Fruit fly (Drosophila melanogaster) S2 (cell line): ENCODE measurements around the gene CG14400.
A peak's percentile ranks its signal among the peaks of the same experiment; 100 is the strongest.

Experiments used
- CG8478 ChIP-seq: fragments of >200 bp; optimal IDR thresholded peaks from 2 replicates; lab custom pipeline; 2018
- CTCF ChIP-seq, 2 experiments: fragments of >200 bp; optimal IDR thresholded peaks; 2 replicates each; lab custom pipeline; 2018

CG14400 gene

DNA sequence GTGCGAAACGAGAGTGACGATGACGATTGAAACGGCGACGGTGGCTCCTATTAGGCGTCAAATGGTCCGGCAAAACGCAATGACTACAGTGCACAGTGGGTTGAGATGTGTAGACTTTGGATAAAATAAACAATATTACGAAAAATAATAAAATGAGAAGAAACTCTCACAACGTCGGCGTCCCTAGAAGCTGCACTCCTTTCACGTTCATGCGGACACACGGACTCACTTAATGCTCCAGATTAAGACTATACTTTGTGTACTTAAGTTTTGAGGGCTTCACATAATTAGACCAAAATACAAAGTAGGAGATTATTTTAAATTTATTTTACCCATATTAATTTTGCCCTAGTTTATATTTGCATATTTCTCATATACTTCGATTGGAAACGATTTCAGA lies 17.7 kb downstream of the CG14400 start:
- no peak for TF ChIP-seq CG8478 (lab: Kevin White, UChicago)
- TF ChIP-seq CTCF (optimal IDR thresholded peaks at IDR 0.05; lab: Kevin White, UChicago) = no peak

- no peak for TF ChIP-seq CG8478 (lab: Kevin White, UChicago)
- no peak for TF ChIP-seq CTCF (optimal IDR thresholded peaks at IDR 0.05; lab: Kevin White, UChicago)
These were observed 19.8 kb downstream of the CG14400 start, which contains the start of gene Spn38F for dm6 chr2L:20837885-20838284. TSS of gene Spn38F (minus strand) at chr2L:20837985.

- TF ChIP-seq CTCF (optimal IDR thresholded peaks at IDR 0.05; lab: Kevin White, UChicago) = peak; percentile 19 to 56
- no peak for TF ChIP-seq CG8478 (lab: Kevin White, UChicago)
These were observed 22.2 kb downstream of the CG14400 start, which contains the start of gene Oseg5 for dm6 chr2L:20835501-20835900. TSS of gene Oseg5 (minus strand) at chr2L:20835840.

dm6 chr2L:20831060-20831459 lies 26.6 kb downstream of the CG14400 start, which contains the start of gene CG31674:
TSS of gene CG31674 (plus strand) at chr2L:20831262.
- TF ChIP-seq CG8478 (lab: Kevin White, UChicago) = no peak
- TF ChIP-seq CTCF (optimal IDR thresholded peaks at IDR 0.05; lab: Kevin White, UChicago) = no peak

DNA sequence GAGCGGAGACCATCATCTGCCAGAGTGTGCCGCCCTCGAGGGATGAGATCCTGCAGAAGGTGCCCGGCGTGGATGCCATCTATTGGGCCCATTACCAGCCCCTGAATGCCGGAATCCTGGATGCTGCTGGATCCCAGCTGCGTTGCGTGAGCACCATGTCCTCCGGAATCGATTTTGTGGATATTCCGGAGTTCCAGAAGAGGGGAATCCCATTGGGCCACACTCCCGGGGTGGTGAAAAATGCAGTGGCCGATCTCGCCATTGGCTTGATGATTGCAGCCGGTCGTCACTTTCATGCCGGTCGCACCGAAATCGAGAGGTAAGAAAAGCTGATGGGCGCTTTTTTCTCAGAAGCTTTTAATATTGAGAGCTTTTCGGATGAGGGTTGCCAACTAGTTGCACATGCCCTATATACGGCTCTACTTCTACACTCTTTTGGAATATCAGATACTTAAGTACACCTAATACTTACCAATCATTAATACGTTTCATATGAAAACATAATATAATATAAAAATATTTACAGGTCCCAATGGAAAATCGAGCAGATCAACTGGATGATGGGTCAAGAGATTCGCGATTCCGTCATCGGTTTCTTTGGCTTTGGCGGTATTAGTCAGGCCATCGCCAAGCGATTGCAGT lies 27.8 kb downstream of the CG14400 start:
- TF ChIP-seq CTCF (optimal IDR thresholded peaks at IDR 0.05; lab: Kevin White, UChicago) = no peak
- TF ChIP-seq CG8478 (lab: Kevin White, UChicago) = no peak

DNA sequence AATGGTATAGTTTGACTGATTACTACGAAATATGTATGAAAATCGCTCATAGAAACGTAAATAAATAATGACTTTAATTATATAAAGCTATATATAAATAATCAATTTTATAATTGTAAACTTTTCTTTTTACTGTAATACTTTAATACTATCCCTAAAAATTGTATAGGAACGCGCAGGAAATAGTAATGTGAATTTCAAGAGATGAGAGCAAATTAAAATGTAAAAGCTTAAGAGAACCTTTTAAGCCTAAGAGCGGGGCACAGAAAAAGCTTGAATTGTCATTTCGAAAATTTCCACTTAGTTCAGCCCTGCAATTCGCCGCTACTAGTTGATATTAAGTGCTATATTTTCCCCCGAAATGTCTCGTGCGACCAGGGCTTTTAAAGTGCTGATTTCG lies 28.4 kb downstream of the CG14400 start, which contains the start of gene CG31673:
TSS of gene CG31673 (plus strand) at position 301 of the 400 bp plus-strand sequence.
- no peak for TF ChIP-seq CTCF (optimal IDR thresholded peaks at IDR 0.05; lab: Kevin White, UChicago)
- no peak for TF ChIP-seq CG8478 (lab: Kevin White, UChicago)

DNA sequence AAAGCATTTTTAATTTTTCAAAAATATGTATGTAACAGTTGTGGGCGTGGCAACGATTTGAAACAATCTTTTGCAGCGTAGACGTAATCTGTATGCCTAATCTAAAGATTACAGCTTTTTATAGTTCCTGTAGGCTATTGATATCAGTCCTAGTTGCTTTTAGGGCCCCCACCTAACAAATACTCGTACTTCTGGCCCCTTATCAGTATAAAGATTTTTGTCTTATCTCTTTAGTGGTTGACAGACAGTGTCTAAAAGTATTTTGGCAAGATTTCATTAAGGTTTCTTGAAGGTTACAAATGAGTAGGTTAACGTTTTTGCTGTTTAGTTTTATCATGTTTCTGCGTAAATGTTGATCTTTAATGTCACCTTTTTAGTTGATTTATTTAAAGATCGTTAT lies 29.0 kb downstream of the CG14400 start:
- TF ChIP-seq CTCF (optimal IDR thresholded peaks at IDR 0.05; lab: Kevin White, UChicago) = no peak
- TF ChIP-seq CG8478 (lab: Kevin White, UChicago) = no peak

- TF ChIP-seq CG8478 (lab: Kevin White, UChicago) = no peak
These were observed 30.6 kb downstream of the CG14400 start for dm6 chr2L:20827045-20827444.

DNA sequence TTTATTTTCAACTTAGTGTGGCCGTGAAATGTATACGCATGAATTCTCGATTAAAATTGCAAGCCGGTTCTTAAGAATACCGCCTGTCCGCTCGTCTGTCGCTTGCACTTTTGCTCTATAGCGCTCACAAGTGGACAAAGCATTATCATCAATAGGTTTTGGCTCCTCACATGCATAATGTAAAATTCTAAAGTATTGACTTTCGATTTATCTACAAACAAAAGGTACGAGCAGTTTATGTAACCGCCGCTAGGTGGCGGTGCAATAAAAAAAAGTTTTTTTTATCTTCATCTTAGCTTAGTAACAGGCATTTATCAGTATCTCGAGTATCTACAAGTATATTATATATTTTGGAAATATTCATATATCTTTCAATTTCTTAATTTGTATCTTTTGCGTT lies 31.5 kb downstream of the CG14400 start:
- TF ChIP-seq CG8478 (lab: Kevin White, UChicago) = no peak
- TF ChIP-seq CTCF (optimal IDR thresholded peaks at IDR 0.05; lab: Kevin White, UChicago) = peak; percentile 77 to 86

- TF ChIP-seq CG8478 (lab: Kevin White, UChicago) (no peak), CTCF (optimal IDR thresholded peaks at IDR 0.05; lab: Kevin White, UChicago) (no peak)
These were observed 32.4 kb downstream of the CG14400 start for dm6 chr2L:20825265-20825664.

DNA sequence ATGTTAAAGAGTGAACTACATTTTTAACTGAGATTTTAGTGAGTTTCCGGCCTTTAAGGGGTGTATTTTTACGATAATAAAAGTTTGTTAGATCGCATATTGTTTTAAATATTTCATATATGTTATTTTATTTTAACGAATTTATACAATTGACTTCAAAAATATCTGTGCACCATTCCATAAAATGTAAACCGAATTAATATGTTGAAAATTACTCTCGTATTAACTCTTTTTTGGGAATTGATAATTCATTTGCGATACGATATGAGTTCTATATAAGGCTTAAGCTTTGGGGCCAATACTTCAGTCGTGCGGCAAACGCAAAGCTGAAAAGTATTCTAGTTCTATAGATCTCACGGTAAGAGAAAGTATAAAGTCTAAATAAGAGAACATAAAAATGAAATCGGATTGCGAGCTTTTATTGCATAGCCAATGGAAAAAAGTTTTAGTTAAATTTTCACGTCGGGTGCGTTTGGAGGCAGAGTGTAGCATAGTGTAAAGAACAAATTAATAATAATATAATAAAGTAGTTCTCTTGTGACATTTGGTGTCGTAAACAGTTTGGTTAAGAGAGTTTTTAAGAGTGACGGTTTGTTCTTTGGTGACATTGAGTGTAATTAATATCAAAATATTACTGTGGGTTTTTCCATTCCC lies 33.4 kb downstream of the CG14400 start:
- TF ChIP-seq CG8478 (lab: Kevin White, UChicago) = no peak
- no peak for TF ChIP-seq CTCF (optimal IDR thresholded peaks at IDR 0.05; lab: Kevin White, UChicago)

- TF ChIP-seq CG8478 (lab: Kevin White, UChicago) (no peak), CTCF (optimal IDR thresholded peaks at IDR 0.05; lab: Kevin White, UChicago) (peak in 1 of 2 experiments; percentile 9)
These were observed 34.2 kb downstream of the CG14400 start for dm6 chr2L:20823196-20824105.

DNA sequence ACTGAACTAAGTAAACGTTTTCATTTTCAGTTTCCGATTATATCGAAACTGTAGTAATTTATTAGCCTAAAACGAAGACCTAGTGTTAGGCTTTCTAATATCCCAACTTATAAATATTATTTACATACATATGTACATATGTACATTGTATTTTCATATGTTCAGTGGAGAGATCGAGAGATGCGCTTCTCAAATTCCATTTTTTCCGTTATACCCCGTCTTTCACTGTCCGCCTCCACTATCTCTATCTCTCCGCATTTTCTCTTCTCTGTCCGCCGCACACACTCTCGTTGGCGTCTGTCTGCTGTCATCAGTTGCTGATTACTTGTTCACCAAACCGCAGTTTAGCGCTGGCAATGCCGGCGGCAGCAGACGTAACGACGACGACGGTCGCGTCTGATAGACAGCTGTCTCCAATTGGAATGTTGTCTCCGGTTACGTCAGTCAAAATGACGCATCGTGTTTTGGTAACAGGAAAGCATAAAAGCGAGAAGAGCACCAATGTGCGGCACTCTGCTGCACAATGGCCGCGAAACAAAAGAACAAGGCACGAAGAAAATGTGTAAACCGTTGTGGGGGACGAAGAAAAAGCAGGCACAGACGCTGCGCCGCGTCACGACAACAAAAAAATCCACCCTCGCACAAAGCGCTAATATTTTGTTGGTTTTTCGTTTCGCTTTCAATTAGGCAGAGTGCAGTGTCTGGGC lies 35.0 kb downstream of the CG14400 start, which contains the start of gene CG9331:
TSS of gene CG9331 (plus strand) at position 340 of the 707 bp plus-strand sequence.
- TF ChIP-seq CG8478 (lab: Kevin White, UChicago) (no peak), CTCF (optimal IDR thresholded peaks at IDR 0.05; lab: Kevin White, UChicago) (peak in 1 of 2 experiments; percentile 20)

DNA sequence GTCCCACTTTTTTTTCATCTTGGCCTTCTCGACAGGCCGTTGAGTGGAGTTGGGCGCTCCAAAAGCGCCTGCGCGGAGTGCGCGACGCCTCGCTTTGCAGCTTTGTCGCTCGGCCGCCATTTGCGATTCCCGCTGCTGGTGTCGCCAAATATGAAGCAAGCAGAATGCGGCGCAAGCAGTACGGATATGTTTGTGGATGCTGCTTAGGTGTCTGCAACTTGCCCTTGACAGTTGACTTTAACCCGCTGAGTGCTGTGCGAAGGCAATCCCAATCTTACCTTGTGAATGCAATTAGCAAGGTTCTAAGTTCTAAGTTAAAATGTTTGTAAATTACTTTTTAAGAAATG lies 35.7 kb downstream of the CG14400 start:
- peak in 1 of 2 experiments; percentile 0 for TF ChIP-seq CTCF (optimal IDR thresholded peaks at IDR 0.05; lab: Kevin White, UChicago)
- TF ChIP-seq CG8478 (lab: Kevin White, UChicago) = no peak
